Worm (Caenorhabditis elegans) whole organism, late embryonic: Measurements from ENCODE around the gene R05G6.9.

ENCODE experiments used
- dmd-4 ChIP-seq: sonication (generic microtip); optimal IDR thresholded peaks from 2 replicates; lab custom pipeline; 2016; ENCODE audit warnings: borderline replicate concordance, missing genetic modification characterization, missing compliant biosample characterization
- fkh-10 ChIP-seq: fragments of 150-350 bp; optimal IDR thresholded peaks from 2 replicates; lab custom pipeline; 2014; ENCODE audit warnings: missing biosample characterization, missing genetic modification reagents, missing genetic modification characterization
- nhr-11 ChIP-seq: fragments of 150-350 bp; optimal IDR thresholded peaks from 2 replicates; lab custom pipeline; 2014; ENCODE audit warnings: missing biosample characterization, missing genetic modification characterization
- nhr-232 ChIP-seq: sonication (generic microtip); optimal IDR thresholded peaks from 2 replicates; lab custom pipeline; 2016; ENCODE audit warnings: missing genetic modification characterization, missing compliant biosample characterization
- sox-4 ChIP-seq: sonication (generic microtip); optimal IDR thresholded peaks from 2 replicates; lab custom pipeline; 2017; ENCODE audit warnings: mild to moderate bottlenecking, missing genetic modification characterization, inconsistent platforms, missing compliant biosample characterization
- tbx-2 ChIP-seq: sonication (generic microtip); optimal IDR thresholded peaks from 2 replicates; lab custom pipeline; 2016; ENCODE audit warnings: missing genetic modification characterization, missing compliant biosample characterization
- unc-55 ChIP-seq: sonication (generic microtip); optimal IDR thresholded peaks from 2 replicates; lab custom pipeline; 2017; ENCODE audit warnings: missing biosample characterization, missing genetic modification reagents, missing genetic modification characterization
- unc-86 ChIP-seq: sonication (generic microtip); optimal IDR thresholded peaks from 2 replicates; lab custom pipeline; 2016; ENCODE audit warnings: missing genetic modification characterization, missing compliant biosample characterization

- no peak for TF ChIP-seq unc-86
- no peak for TF ChIP-seq unc-55 (GFP tag; lab: Kevin White, UChicago)
- TF ChIP-seq fkh-10 (GFP tag; lab: Kevin White, UChicago) = no peak
- TF ChIP-seq tbx-2 (tag; lab: Kevin White, UChicago) = no peak
- TF ChIP-seq nhr-11 = no peak
- no peak for TF ChIP-seq sox-4 (tag; lab: Kevin White, UChicago)
- TF ChIP-seq nhr-232 (tag; lab: Kevin White, UChicago) = no peak
- no peak for TF ChIP-seq dmd-4
Measured at ce11 chrIV:7559237-7559636, 43.2 kb upstream of the R05G6.9 start.
